Fruit fly (Drosophila melanogaster) whole organism, embryonic: ENCODE results near the gene Csk.
A peak's percentile ranks its signal among the peaks of the same experiment; 100 is the strongest.

Experiments used
- Ada2b ChIP-seq: fragments of 200-800 bp; sonication (Bioruptor generic); IDR thresholded peaks from 2 replicates; pipeline ENCODE4 v1.3.6; 2022; ENCODE audit warnings: missing biosample characterization, missing genetic modification characterization
- Bteb2 ChIP-seq: fragments of 200-800 bp; sonication (Bioruptor generic); optimal IDR thresholded peaks from 2 replicates; lab custom pipeline; 2016; ENCODE audit warnings: missing biosample characterization, missing genetic modification characterization
- CG10274 ChIP-seq: fragments of 200-800 bp; sonication (Bioruptor generic); optimal IDR thresholded peaks from 3 replicates; lab custom pipeline; 2017; ENCODE audit warnings: missing biosample characterization, mild to moderate bottlenecking, missing genetic modification characterization
- CG11560 ChIP-seq: fragments of 200-800 bp; sonication (Bioruptor generic); IDR thresholded peaks from 3 replicates; pipeline ENCODE4 v1.3.6; 2022; ENCODE audit warnings: missing biosample characterization, missing genetic modification characterization
- CG12236 ChIP-seq: fragments of 200-800 bp; sonication (Bioruptor generic); optimal IDR thresholded peaks from 2 replicates; lab custom pipeline; 2016; ENCODE audit warnings: missing biosample characterization, missing genetic modification characterization
- CG13287 ChIP-seq: fragments of 200-800 bp; sonication (Bioruptor generic); IDR thresholded peaks from 2 replicates; pipeline ENCODE4 v1.3.6; 2022; ENCODE audit warnings: missing biosample characterization, missing genetic modification characterization; ENCODE audit not compliant: partially characterized antibody
- CG17385 ChIP-seq: fragments of 200-800 bp; sonication (Bioruptor generic); optimal IDR thresholded peaks from 3 replicates; lab custom pipeline; 2018; ENCODE audit warnings: missing biosample characterization, mild to moderate bottlenecking, missing genetic modification characterization
- CG2116 ChIP-seq: fragments of 200-800 bp; sonication (Bioruptor generic); optimal IDR thresholded peaks from 3 replicates; lab custom pipeline; 2018; ENCODE audit warnings: missing biosample characterization, mild to moderate bottlenecking, missing genetic modification characterization
- CG2202 ChIP-seq: fragments of 200-800 bp; sonication (Bioruptor generic); optimal IDR thresholded peaks from 2 replicates; lab custom pipeline; 2018; ENCODE audit warnings: missing biosample characterization, mild to moderate bottlenecking, missing genetic modification characterization
- CG2712 ChIP-seq: fragments of 200-800 bp; optimal IDR thresholded peaks from 3 replicates; lab custom pipeline; 2019; ENCODE audit warnings: missing biosample characterization, mild to moderate bottlenecking, missing genetic modification characterization, moderate library complexity
- CG31388 ChIP-seq: fragments of 200-800 bp; sonication (Bioruptor generic); optimal IDR thresholded peaks from 2 replicates; lab custom pipeline; 2016; ENCODE audit warnings: missing biosample characterization, missing genetic modification characterization
- CG31441 ChIP-seq: fragments of 200-800 bp; sonication (Bioruptor generic); IDR thresholded peaks from 2 replicates; pipeline ENCODE4 v1.3.6; 2022; ENCODE audit warnings: missing biosample characterization, missing genetic modification characterization
- CG34422 ChIP-seq: fragments of 200-800 bp; sonication (Bioruptor generic); IDR thresholded peaks from 3 replicates; pipeline ENCODE4 v1.3.6; 2022; ENCODE audit warnings: missing biosample characterization, missing genetic modification characterization
- CG7372 ChIP-seq: fragments of 200-800 bp; sonication (Bioruptor generic); IDR thresholded peaks from 2 replicates; pipeline ENCODE4 v1.3.6; 2022; ENCODE audit warnings: missing biosample characterization, missing genetic modification characterization
- CG7556 ChIP-seq: fragments of 200-800 bp; sonication (Bioruptor generic); optimal IDR thresholded peaks from 2 replicates; lab custom pipeline; 2017; ENCODE audit warnings: missing biosample characterization, mild to moderate bottlenecking, missing genetic modification characterization
- CG9797 ChIP-seq: fragments of 200-800 bp; sonication (Bioruptor generic); optimal IDR thresholded peaks from 3 replicates; lab custom pipeline; 2018; ENCODE audit warnings: missing biosample characterization, mild to moderate bottlenecking, missing genetic modification characterization
- Camta ChIP-seq: fragments of 200-800 bp; sonication (Bioruptor generic); optimal IDR thresholded peaks from 2 replicates; lab custom pipeline; 2016; ENCODE audit warnings: missing biosample characterization, missing genetic modification characterization
- Dip2 ChIP-seq: fragments of 200-800 bp; sonication (Bioruptor generic); IDR thresholded peaks from 2 replicates; pipeline ENCODE4 v1.3.6; 2022; ENCODE audit warnings: missing biosample characterization, missing genetic modification characterization
- Dip3 ChIP-seq: fragments of 200-800 bp; sonication (Bioruptor generic); optimal IDR thresholded peaks from 3 replicates; lab custom pipeline; 2016; ENCODE audit warnings: missing biosample characterization, missing genetic modification characterization
- Drgx ChIP-seq: fragments of 200-800 bp; sonication (Bioruptor generic); IDR thresholded peaks from 2 replicates; pipeline ENCODE4 v1.3.6; 2022; ENCODE audit warnings: missing biosample characterization, missing genetic modification characterization
- Ets65A ChIP-seq: fragments of 200-800 bp; sonication (Bioruptor generic); peaks from one replicate; lab custom pipeline; 2016; ENCODE audit warnings: missing biosample characterization, missing genetic modification characterization
- Gsc ChIP-seq: fragments of 200-800 bp; sonication (Bioruptor generic); IDR thresholded peaks from 2 replicates; pipeline ENCODE4 v1.3.6; 2022; ENCODE audit warnings: missing biosample characterization, missing genetic modification characterization
- Mad ChIP-seq: fragments of 200-800 bp; sonication (Bioruptor generic); optimal IDR thresholded peaks from 2 replicates; lab custom pipeline; 2016; ENCODE audit warnings: missing biosample characterization, missing genetic modification characterization
- Optix ChIP-seq: fragments of 200-800 bp; sonication (Bioruptor generic); IDR thresholded peaks from 3 replicates; pipeline ENCODE4 v1.3.6; 2022; ENCODE audit warnings: missing biosample characterization, missing genetic modification characterization
- Rx ChIP-seq: fragments of 200-800 bp; sonication (Bioruptor generic); IDR thresholded peaks from 2 replicates; pipeline ENCODE4 v1.3.6; 2022; ENCODE audit warnings: missing biosample characterization, missing genetic modification characterization
- Six4 ChIP-seq: fragments of 200-800 bp; sonication (Bioruptor generic); optimal IDR thresholded peaks from 2 replicates; lab custom pipeline; 2016; ENCODE audit warnings: missing biosample characterization, missing genetic modification characterization
- Sox102F ChIP-seq: fragments of 200-800 bp; sonication (Bioruptor generic); optimal IDR thresholded peaks from 2 replicates; lab custom pipeline; 2018; ENCODE audit warnings: missing biosample characterization, mild to moderate bottlenecking, missing genetic modification characterization, moderate library complexity
- Spps ChIP-seq: fragments of 200-800 bp; sonication (Bioruptor generic); optimal IDR thresholded peaks from 2 replicates; lab custom pipeline; 2018; ENCODE audit warnings: missing biosample characterization, mild to moderate bottlenecking, missing genetic modification characterization
- Taf1 ChIP-seq: fragments of 200-800 bp; sonication (Bioruptor generic); IDR thresholded peaks from 2 replicates; pipeline ENCODE4 v1.3.6; 2022; ENCODE audit warnings: missing biosample characterization, missing genetic modification characterization
- Xrp1 ChIP-seq: fragments of 200-800 bp; sonication (Bioruptor generic); IDR thresholded peaks from 2 replicates; pipeline ENCODE4 v1.3.6; 2022; ENCODE audit warnings: missing biosample characterization, missing genetic modification characterization
- amos ChIP-seq: fragments of 200-800 bp; sonication (Bioruptor generic); IDR thresholded peaks from 2 replicates; pipeline ENCODE4 v1.3.6; 2022; ENCODE audit warnings: missing biosample characterization, missing genetic modification characterization; ENCODE audit not compliant: partially characterized antibody
- bowl ChIP-seq: fragments of 200-800 bp; sonication (Bioruptor generic); IDR thresholded peaks from 2 replicates; pipeline ENCODE4 v1.3.6; 2022; ENCODE audit warnings: missing biosample characterization, missing genetic modification characterization
- caup ChIP-seq: fragments of 200-800 bp; sonication (Bioruptor generic); optimal IDR thresholded peaks from 3 replicates; lab custom pipeline; 2017; ENCODE audit warnings: missing biosample characterization, mild to moderate bottlenecking, missing genetic modification characterization, moderate library complexity; ENCODE audit not compliant: severe bottlenecking
- chif ChIP-seq, 2 experiments: fragments of 200-800 bp; sonication (Bioruptor generic); optimal IDR thresholded peaks; 3 replicates each; lab custom pipeline; 2016; ENCODE audit warnings: missing biosample characterization in 2 of 2, missing genetic modification characterization in 2 of 2
- chinmo ChIP-seq: fragments of 200-800 bp; sonication (Bioruptor generic); IDR thresholded peaks from 4 replicates; pipeline ENCODE4 v1.3.6; 2022; ENCODE audit warnings: missing biosample characterization, missing genetic modification characterization; ENCODE audit not compliant: partially characterized antibody
- dm ChIP-seq: fragments of 200-800 bp; sonication (Bioruptor generic); optimal IDR thresholded peaks from 3 replicates; lab custom pipeline; 2016; ENCODE audit warnings: missing biosample characterization, missing genetic modification characterization
- kni ChIP-seq: fragments of 200-800 bp; sonication (Bioruptor generic); optimal IDR thresholded peaks from 3 replicates; lab custom pipeline; 2017; ENCODE audit warnings: mild to moderate bottlenecking, missing biosample characterization, missing genetic modification reagents, missing genetic modification characterization
- lilli ChIP-seq: fragments of 200-800 bp; sonication (Bioruptor generic); optimal IDR thresholded peaks from 3 replicates; lab custom pipeline; 2016; ENCODE audit warnings: missing biosample characterization, missing genetic modification characterization
- lola ChIP-seq, 3 experiments: fragments of >200 bp in 2 of 3; fragments of 200-800 bp in 1 of 3; sonication (Bioruptor generic) in 1 of 3; optimal IDR thresholded peaks; 2 replicates each; lab custom pipeline; 2017 to 2019; ENCODE audit warnings: missing biosample characterization in 3 of 3, missing genetic modification characterization in 3 of 3, mild to moderate bottlenecking in 1 of 3, moderate library complexity in 1 of 3
- luna ChIP-seq: fragments of 200-800 bp; sonication (Bioruptor generic); optimal IDR thresholded peaks from 2 replicates; lab custom pipeline; 2016; ENCODE audit warnings: missing biosample characterization, missing genetic modification characterization
- nerfin-1 ChIP-seq: fragments of 200-800 bp; sonication (Bioruptor generic); optimal IDR thresholded peaks from 3 replicates; lab custom pipeline; 2019; ENCODE audit warnings: missing biosample characterization, mild to moderate bottlenecking, missing genetic modification characterization, moderate library complexity
- p53 ChIP-seq: fragments of 200-800 bp; sonication (Bioruptor generic); optimal IDR thresholded peaks from 2 replicates; lab custom pipeline; 2016; ENCODE audit warnings: missing biosample characterization, missing genetic modification characterization
- repo ChIP-seq: fragments of 200-800 bp; sonication (Bioruptor generic); optimal IDR thresholded peaks from 2 replicates; lab custom pipeline; 2016; ENCODE audit warnings: missing biosample characterization, missing genetic modification characterization
- slou ChIP-seq: fragments of 200-800 bp; sonication (Bioruptor generic); optimal IDR thresholded peaks from 3 replicates; lab custom pipeline; 2016; ENCODE audit warnings: missing biosample characterization, missing genetic modification characterization
- sna ChIP-seq: fragments of 200-800 bp; sonication (Bioruptor generic); IDR thresholded peaks from 2 replicates; pipeline ENCODE4 v1.3.6; 2022; ENCODE audit warnings: missing biosample characterization, missing genetic modification characterization; ENCODE audit not compliant: partially characterized antibody
- tio ChIP-seq: fragments of 200-800 bp; sonication (Bioruptor generic); optimal IDR thresholded peaks from 2 replicates; lab custom pipeline; 2017; ENCODE audit warnings: missing biosample characterization, missing genetic modification characterization, inconsistent platforms
- tup ChIP-seq: fragments of 200-800 bp; sonication (Bioruptor generic); optimal IDR thresholded peaks from 2 replicates; lab custom pipeline; 2016; ENCODE audit warnings: missing biosample characterization, mild to moderate bottlenecking, missing genetic modification characterization, moderate library complexity
- vfl ChIP-seq: fragments of 200-800 bp; sonication (Bioruptor generic); optimal IDR thresholded peaks from 2 replicates; lab custom pipeline; 2016; ENCODE audit warnings: missing biosample characterization, missing genetic modification characterization
- zfh2 ChIP-seq: fragments of 200-800 bp; sonication (Bioruptor generic); optimal IDR thresholded peaks from 2 replicates; lab custom pipeline; 2016; ENCODE audit warnings: missing biosample characterization, missing genetic modification characterization

Csk gene

DNA sequence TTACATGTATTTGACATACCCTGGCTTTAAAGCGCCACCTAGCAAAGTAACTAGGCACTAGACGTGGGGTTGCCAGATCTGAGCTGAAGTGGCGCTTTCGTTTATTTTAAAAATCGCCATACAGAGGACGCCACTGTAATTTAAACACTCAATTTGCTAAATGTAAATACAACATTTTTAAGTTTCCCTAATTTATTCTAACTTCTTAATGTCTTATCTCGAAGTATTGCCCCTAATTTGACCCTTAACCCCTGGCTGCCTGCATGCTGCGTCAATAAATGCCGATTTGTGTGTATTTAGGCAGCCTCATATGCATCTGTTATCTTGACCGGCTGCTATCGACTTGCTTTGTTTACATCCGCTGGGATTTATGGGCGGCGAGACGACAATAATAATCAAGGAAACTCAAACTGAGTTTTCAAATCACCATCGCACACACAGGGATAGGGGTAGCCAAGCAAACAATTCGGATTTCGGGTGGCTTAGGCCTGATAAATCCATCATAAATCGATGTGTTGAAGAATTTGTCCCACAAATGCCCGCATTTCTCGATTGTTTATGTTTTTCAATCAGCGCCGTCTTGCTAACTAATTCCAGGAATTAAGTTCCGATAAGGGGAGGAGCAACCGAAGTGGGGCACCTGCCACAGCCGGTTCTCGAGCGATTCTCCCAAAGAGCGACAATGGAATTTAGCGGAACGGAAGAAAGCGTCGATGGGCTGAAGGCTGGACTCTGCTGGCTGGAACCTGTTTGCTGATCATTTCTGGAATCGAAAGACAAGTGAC lies 37.1 kb downstream of the Csk start (continued):
- TF ChIP-seq p53: peak; percentile 46
- TF ChIP-seq tio (GFP tag; lab: Kevin White, UChicago): peak; percentile 45
- TF ChIP-seq CG34422: peak; percentile 85
- TF ChIP-seq CG2116: peak; percentile 17
- TF ChIP-seq sna (GFP tag; lab: Robert Waterston, UW): no peak
- no peak for TF ChIP-seq CG9797 (GFP tag; lab: Kevin White, UChicago)
- TF ChIP-seq Dip2 (GFP tag; lab: Robert Waterston, UW): peak; percentile 87
- peak; percentile 98 for TF ChIP-seq Ets65A
- peak; percentile 56; the same call in 2 of the 3 replicates for TF ChIP-seq CG11560
- peak; percentile 33 for TF ChIP-seq CG2202 (tag; lab: Kevin White, UChicago)
- no peak for TF ChIP-seq CG7556
- no peak for TF ChIP-seq CG10274 (GFP tag; lab: Kevin White, UChicago)
- no peak for TF ChIP-seq nerfin-1 (tag; lab: Kevin White, UChicago)
- peak; percentile 48 for TF ChIP-seq Camta
- TF ChIP-seq luna (GFP tag; lab: Kevin White, UChicago): no peak
- peak; percentile 56 for TF ChIP-seq Xrp1 (GFP tag; lab: Robert Waterston, UW)
- TF ChIP-seq CG13287: peak; percentile 18; the same call in 1 of the 2 replicates
- TF ChIP-seq amos (GFP tag; lab: Robert Waterston, UW): peak; percentile 73
- TF ChIP-seq slou (GFP tag; lab: Kevin White, UChicago): peak; percentile 61
- peak; percentile 61 for TF ChIP-seq caup (GFP tag; lab: Kevin White, UChicago)
- TF ChIP-seq CG31388 (GFP tag; lab: Kevin White, UChicago): peak; percentile 55
- peak; percentile 75 for TF ChIP-seq Rx (GFP tag; lab: Robert Waterston, UW)
- TF ChIP-seq chinmo (GFP tag; lab: Robert Waterston, UW): 0 out of 4 replicates have a peak, but pooled peaks have one; percentile 21
- no peak for TF ChIP-seq Drgx
- peak; percentile 42 for TF ChIP-seq CG17385
- no peak for TF ChIP-seq bowl (GFP tag; lab: Robert Waterston, UW)
- no peak for TF ChIP-seq Gsc
- peak; percentile 35 for TF ChIP-seq tup (GFP tag; lab: Kevin White, UChicago)
- peak; percentile 44; the same call in 1 of the 2 replicates for TF ChIP-seq CG31441 (GFP tag; lab: Robert Waterston, UW)
- TF ChIP-seq CG2712 (tag; lab: Kevin White, UChicago): peak; percentile 78
- peak; percentile 3 for TF ChIP-seq repo (GFP tag; lab: Kevin White, UChicago)
- TF ChIP-seq Mad: peak; percentile 45
- peak; percentile 40; the same call in 1 of the 2 replicates for TF ChIP-seq Ada2b (GFP tag; lab: Robert Waterston, UW)
- TF ChIP-seq Six4 (GFP tag; lab: Kevin White, UChicago): peak; percentile 35
- no peak for TF ChIP-seq Taf1 (GFP tag; lab: Robert Waterston, UW)
- TF ChIP-seq Spps (tag; lab: Kevin White, UChicago): peak; percentile 33
- TF ChIP-seq Bteb2 (GFP tag; lab: Kevin White, UChicago): peak; percentile 22
- TF ChIP-seq dm: peak; percentile 24
- TF ChIP-seq lilli: peak; percentile 66
- TF ChIP-seq CG7372 (GFP tag; lab: Robert Waterston, UW): peak; percentile 55; the same call in 1 of the 2 replicates
- peak; percentile 61 to 89 for TF ChIP-seq chif (GFP tag; optimal IDR thresholded peaks at IDR 0.05; lab: Kevin White, UChicago)
- TF ChIP-seq zfh2: peak; percentile 3
- 0 out of 3 replicates have a peak, but pooled peaks have one; percentile 36 for TF ChIP-seq Optix (GFP tag; lab: Robert Waterston, UW)
- TF ChIP-seq lola (GFP tag; optimal IDR thresholded peaks at IDR 0.05; lab: Kevin White, UChicago): peak in 1 of 3 experiments; percentile 32
- TF ChIP-seq Sox102F (GFP tag; lab: Kevin White, UChicago): peak; percentile 76
- TF ChIP-seq vfl: no peak
- TF ChIP-seq kni (GFP tag; lab: Kevin White, UChicago): peak; percentile 19
- no peak for TF ChIP-seq CG12236 (GFP tag; lab: Kevin White, UChicago)
- TF ChIP-seq Dip3 (GFP tag; lab: Kevin White, UChicago): peak; percentile 23
